Worm (Caenorhabditis elegans) whole organism, L4 larva: ENCODE results near the gene Y43C5B.3.
"Not testable (repeated sequence)": the region's sequence is repeated elsewhere in the genome, so short reads cannot be mapped to it uniquely, and the experiment has no call there.

Experiments
- D1046.2 ChIP-seq: fragments of 200-800 bp; sonication (Bioruptor generic); IDR thresholded peaks from 2 replicates; pipeline ENCODE4 v1.3.6; 2022; ENCODE audit warnings: missing genetic modification characterization, missing compliant biosample characterization
- F26F4.8 ChIP-seq: fragments of 200-800 bp; sonication (Bioruptor generic); conservative IDR thresholded peaks from 2 replicates; pipeline ENCODE4 v1.3.6; 2022; ENCODE audit warnings: missing genetic modification characterization, missing compliant biosample characterization
- Y48G9A.11 ChIP-seq: fragments of 200-800 bp; sonication (Bioruptor generic); IDR thresholded peaks from 2 replicates; pipeline ENCODE4 v1.3.6; 2022; ENCODE audit warnings: missing genetic modification reagents, missing genetic modification characterization, missing compliant biosample characterization
- arid-1 ChIP-seq: fragments of 200-800 bp; sonication (Bioruptor generic); conservative IDR thresholded peaks from 2 replicates; pipeline ENCODE4 v1.3.6; 2022; ENCODE audit warnings: missing genetic modification reagents, missing genetic modification characterization, missing compliant biosample characterization
- ces-1 ChIP-seq: fragments of 150-350 bp; sonication (generic microtip); optimal IDR thresholded peaks from 4 replicates; lab custom pipeline; 2014; ENCODE audit warnings: missing biosample characterization, missing genetic modification reagents, missing genetic modification characterization
- cey-2 ChIP-seq: sonication (generic microtip); optimal IDR thresholded peaks from 3 replicates; lab custom pipeline; 2017; ENCODE audit warnings: missing genetic modification characterization, mild to moderate bottlenecking, missing compliant biosample characterization, antibody characterized with exemption, borderline replicate concordance; ENCODE audit not compliant: insufficient read depth
- ctbp-1 ChIP-seq: fragments of 200-800 bp; sonication (Bioruptor generic); IDR thresholded peaks from 2 replicates; pipeline ENCODE4 v1.3.6; 2022; ENCODE audit warnings: missing genetic modification reagents, missing genetic modification characterization, missing compliant biosample characterization
- daf-16 ChIP-seq, 3 experiments: sonication (generic microtip); optimal IDR thresholded peaks; 2 replicates each; lab custom pipeline; 2016 to 2017; ENCODE audit warnings: missing genetic modification characterization in 3 of 3, missing genetic modification reagents in 3 of 3, mild to moderate bottlenecking in 2 of 3, missing compliant biosample characterization in 2 of 3, missing biosample characterization in 1 of 3, moderate library complexity in 1 of 3
- dmd-8 ChIP-seq: fragments of 200-800 bp; sonication (Bioruptor generic); IDR thresholded peaks from 2 replicates; pipeline ENCODE4 v1.3.6; 2022; ENCODE audit warnings: missing genetic modification characterization, missing compliant biosample characterization
- dmd-9 ChIP-seq: fragments of 200-800 bp; sonication (Bioruptor generic); IDR thresholded peaks from 2 replicates; pipeline ENCODE4 v1.3.6; 2022; ENCODE audit warnings: missing genetic modification reagents, missing genetic modification characterization, missing compliant biosample characterization
- dpl-1 ChIP-seq: fragments of 150-350 bp; optimal IDR thresholded peaks from 2 replicates; lab custom pipeline; 2014; ENCODE audit warnings: missing biosample characterization, missing genetic modification reagents, missing genetic modification characterization
- egl-43 ChIP-seq: fragments of 200-800 bp; sonication (Bioruptor generic); IDR thresholded peaks from 2 replicates; pipeline ENCODE4 v1.3.6; 2022; ENCODE audit warnings: missing genetic modification reagents, missing genetic modification characterization, missing compliant biosample characterization
- fkh-10 ChIP-seq: fragments of 150-350 bp; optimal IDR thresholded peaks from 2 replicates; lab custom pipeline; 2014; ENCODE audit warnings: missing biosample characterization, missing genetic modification reagents, missing genetic modification characterization
- hmg-1.1 ChIP-seq: fragments of 200-800 bp; sonication (Bioruptor generic); IDR thresholded peaks from 2 replicates; pipeline ENCODE4 v1.3.6; 2022; ENCODE audit warnings: missing genetic modification reagents, missing genetic modification characterization, missing compliant biosample characterization
- lim-7 ChIP-seq: fragments of 200-800 bp; sonication (Bioruptor generic); IDR thresholded peaks from 2 replicates; pipeline ENCODE4 v1.3.6; 2022; ENCODE audit warnings: missing genetic modification characterization, missing compliant biosample characterization
- lin-29 ChIP-seq: fragments of 200-800 bp; sonication (Bioruptor generic); IDR thresholded peaks from 2 replicates; pipeline ENCODE4 v1.3.6; 2022; ENCODE audit warnings: missing genetic modification reagents, missing genetic modification characterization, missing compliant biosample characterization
- lin-38 ChIP-seq: fragments of 200-800 bp; sonication (Bioruptor generic); IDR thresholded peaks from 2 replicates; pipeline ENCODE4 v1.3.6; 2022; ENCODE audit warnings: missing genetic modification reagents, missing genetic modification characterization, missing compliant biosample characterization
- mdl-1 ChIP-seq, 2 experiments: fragments of 150-350 bp in 1 of 2; sonication (generic microtip) in 1 of 2; optimal IDR thresholded peaks; 2 replicates each; lab custom pipeline; 2014 to 2017; ENCODE audit warnings: missing biosample characterization in 2 of 2, missing genetic modification characterization in 2 of 2
- mdt-29 ChIP-seq: fragments of 200-800 bp; sonication (Bioruptor generic); IDR thresholded peaks from 2 replicates; pipeline ENCODE4 v1.3.6; 2022; ENCODE audit warnings: missing genetic modification reagents, missing genetic modification characterization, missing compliant biosample characterization
- nhr-10 ChIP-seq: fragments of 150-350 bp; optimal IDR thresholded peaks from 2 replicates; lab custom pipeline; 2014; ENCODE audit warnings: missing biosample characterization, missing genetic modification characterization
- nhr-237 ChIP-seq: sonication (generic microtip); optimal IDR thresholded peaks from 2 replicates; lab custom pipeline; 2017; ENCODE audit warnings: missing biosample characterization, missing genetic modification characterization
- nhr-77 ChIP-seq: fragments of 150-350 bp; optimal IDR thresholded peaks from 2 replicates; lab custom pipeline; 2014; ENCODE audit warnings: missing biosample characterization, missing genetic modification characterization
- pha-4 ChIP-seq, 2 experiments: fragments of 150-350 bp in 1 of 2; fragments of 200-800 bp in 1 of 2; sonication (Bioruptor generic) in 1 of 2; IDR thresholded peaks in 1 of 2; optimal IDR thresholded peaks in 1 of 2; 2 replicates each; pipeline versions ENCODE4 v1.3.6 to Lab custom; 2014 to 2022; ENCODE audit warnings: missing genetic modification characterization in 2 of 2, missing genetic modification reagents in 2 of 2, missing biosample characterization in 1 of 2, missing compliant biosample characterization in 1 of 2
- php-3 ChIP-seq: fragments of 200-800 bp; sonication (Bioruptor generic); IDR thresholded peaks from 2 replicates; pipeline ENCODE4 v1.3.6; 2022; ENCODE audit warnings: missing genetic modification reagents, missing genetic modification characterization, missing compliant biosample characterization
- pqm-1 ChIP-seq: sonication (generic microtip); optimal IDR thresholded peaks from 2 replicates; lab custom pipeline; 2017; ENCODE audit warnings: missing biosample characterization, missing genetic modification characterization
- set-16 ChIP-seq: fragments of 200-800 bp; sonication (Bioruptor generic); IDR thresholded peaks from 2 replicates; pipeline ENCODE4 v1.3.6; 2022; ENCODE audit warnings: missing genetic modification reagents, missing genetic modification characterization, missing compliant biosample characterization
- snpc-1.2 ChIP-seq: fragments of 200-800 bp; sonication (Bioruptor generic); IDR thresholded peaks from 2 replicates; pipeline ENCODE4 v1.3.6; 2022; ENCODE audit warnings: missing genetic modification reagents, missing genetic modification characterization, missing compliant biosample characterization
- snpc-4 ChIP-seq: fragments of 150-350 bp; optimal IDR thresholded peaks from 2 replicates; lab custom pipeline; 2014; ENCODE audit warnings: missing biosample characterization, missing genetic modification characterization
- unc-62 ChIP-seq, 3 experiments: fragments of 150-350 bp in 1 of 3; sonication (generic microtip); optimal IDR thresholded peaks in 2 of 3; peaks in 1 of 3; 1 replicate in 1 of 3; 2 replicates in 2 of 3; lab custom pipeline; 2014 to 2017; ENCODE audit warnings: missing biosample characterization in 3 of 3, missing genetic modification characterization in 3 of 3, missing genetic modification reagents in 3 of 3, missing genotype in 1 of 3
- vab-7 ChIP-seq: fragments of 200-800 bp; sonication (Bioruptor generic); IDR thresholded peaks from 2 replicates; pipeline ENCODE4 v1.3.6; 2022; ENCODE audit warnings: missing genetic modification reagents, missing genetic modification characterization, missing compliant biosample characterization
- zfp-2 ChIP-seq: sonication (generic microtip); optimal IDR thresholded peaks from 2 replicates; lab custom pipeline; 2016; ENCODE audit warnings: mild to moderate bottlenecking, missing genetic modification characterization, missing compliant biosample characterization
- zip-2 ChIP-seq: fragments of 150-350 bp; optimal IDR thresholded peaks from 2 replicates; lab custom pipeline; 2014; ENCODE audit warnings: missing biosample characterization, missing genetic modification characterization
- ztf-11 ChIP-seq: fragments of 150-350 bp; optimal IDR thresholded peaks from 2 replicates; lab custom pipeline; 2014; ENCODE audit warnings: missing biosample characterization, missing genetic modification characterization

Gene Y43C5B.3

ce11 chrIV:10313565-10313964 is 36.8 kb upstream of the Y43C5B.3 start, which contains the start of gene acs-18:
acs-18 (minus strand) TSS chrIV:10313665.
- TF ChIP-seq ces-1 (GFP tag; lab: Kevin White, UChicago) (no peak), zip-2 (tag; lab: Kevin White, UChicago) (no peak), snpc-4 (tag; lab: Kevin White, UChicago) (no peak), daf-16 (GFP tag; optimal IDR thresholded peaks at IDR 0.05; lab: Kevin White, UChicago) (no peak), daf-16 (tag; optimal IDR thresholded peaks at IDR 0.05; lab: Kevin White, UChicago) (no peak), nhr-10 (tag; lab: Kevin White, UChicago) (no peak), pqm-1 (tag; lab: Kevin White, UChicago) (no peak), dmd-9 (GFP tag; lab: Robert Waterston, UW) (no peak), D1046.2 (GFP tag; lab: Robert Waterston, UW) (no peak), nhr-237 (tag; lab: Kevin White, UChicago) (no peak), snpc-1.2 (GFP tag; lab: Robert Waterston, UW) (no peak), fkh-10 (GFP tag; lab: Kevin White, UChicago) (no peak), dpl-1 (no peak), egl-43 (GFP tag; lab: Robert Waterston, UW) (no peak), cey-2 (tag; lab: Kevin White, UChicago) (no peak)
- TF ChIP-seq, all 104 proteins: peak for 0

DNA sequence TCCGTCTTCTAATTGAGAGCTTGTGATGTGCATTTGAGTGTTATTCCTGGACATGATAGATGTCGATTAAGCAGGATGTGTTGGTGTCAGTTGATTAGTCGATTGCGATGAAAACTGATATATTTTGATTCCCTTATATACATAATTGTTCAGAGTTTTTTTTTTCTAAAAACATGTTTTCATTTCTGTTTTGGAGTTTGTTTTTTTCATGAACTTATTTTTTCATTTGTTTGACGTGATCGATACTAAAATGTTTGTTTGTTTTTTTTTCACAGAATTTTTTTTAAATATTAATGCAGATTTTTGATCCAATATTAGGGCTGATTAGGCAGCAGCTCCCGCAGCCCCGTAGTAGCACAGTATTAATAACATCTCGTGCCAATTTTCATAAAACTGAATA is 32.2 kb upstream of the Y43C5B.3 start, which contains the start of gene R09E10.2:
R09E10.2 (minus strand) TSS at position 101 of the 400 bp plus-strand sequence.
- TF ChIP-seq nhr-77 (tag; lab: Kevin White, UChicago) (no peak), unc-62 (GFP tag; optimal IDR thresholded peaks at IDR 0.05 in 1 of 2; lab: Kevin White, UChicago) (peak in 1 of 2 experiments; percentile 38), unc-62 (tag; optimal IDR thresholded peaks at IDR 0.05; lab: Kevin White, UChicago) (no peak)
- TF ChIP-seq, all 104 proteins: peak for 1

DNA sequence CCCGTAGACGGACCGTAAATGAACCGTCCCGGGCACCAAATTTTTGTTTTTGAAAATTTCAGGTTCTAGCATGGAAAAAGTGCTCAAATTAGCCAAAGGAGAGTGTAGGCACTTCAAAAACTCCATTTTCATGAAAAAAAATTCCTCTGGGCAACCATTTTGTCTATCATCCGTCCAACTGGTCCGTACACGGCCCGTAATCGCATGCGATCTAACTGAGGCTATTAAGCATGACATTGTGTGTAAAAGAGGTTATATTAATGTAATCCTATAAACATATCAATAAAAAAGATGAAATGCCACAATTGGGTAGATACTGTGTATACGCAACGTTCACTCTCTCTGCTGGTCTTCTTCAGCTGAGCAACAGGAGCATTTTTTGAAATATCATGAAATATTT is 27.7 kb upstream of the Y43C5B.3 start, which contains the start of gene R09E10.1:
R09E10.1 (minus strand) TSS at position 101 of the 400 bp plus-strand sequence.
- TF ChIP-seq zfp-2 (tag; lab: Kevin White, UChicago); mdl-1 (tag; optimal IDR thresholded peaks at IDR 0.05; lab: Kevin White, UChicago); ztf-11 (tag; lab: Kevin White, UChicago): not testable (repeated sequence)

DNA sequence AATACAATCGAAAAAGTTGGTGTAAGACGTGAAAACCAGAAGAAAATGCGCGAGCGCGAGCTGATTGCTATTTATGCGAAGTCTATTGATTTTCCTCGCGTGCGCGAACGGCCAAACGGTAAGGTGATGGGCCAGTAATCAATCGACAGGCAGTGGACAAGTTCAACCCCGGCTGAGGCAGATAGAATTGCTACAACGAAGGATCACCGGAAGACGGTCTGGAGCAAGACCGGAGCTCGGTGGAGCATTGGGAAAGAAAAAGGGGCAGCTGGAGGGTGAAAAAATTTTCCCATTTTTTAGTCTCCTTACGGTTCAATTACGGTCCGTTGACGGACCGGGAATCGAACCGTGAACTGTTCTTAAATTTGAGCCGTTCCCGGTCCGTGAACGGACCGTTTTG is 27.0 kb upstream of the Y43C5B.3 start:
- TF ChIP-seq vab-7 = peak; percentile 61
- peak; percentile 50; the same call in 1 of the 2 replicates for TF ChIP-seq ctbp-1 (GFP tag; lab: Robert Waterston, UW)
- peak; percentile 56 for TF ChIP-seq set-16 (GFP tag; lab: Robert Waterston, UW)
- TF ChIP-seq hmg-1.1 (GFP tag; lab: Robert Waterston, UW) = 0 out of 2 replicates have a peak, but pooled peaks have one; percentile 17
- peak; percentile 68; the same call in 1 of the 2 replicates for TF ChIP-seq dmd-8
- 0 out of 2 replicates have a peak, but pooled peaks have one; percentile 12 for TF ChIP-seq lin-29 (GFP tag; lab: Robert Waterston, UW)
- TF ChIP-seq snpc-1.2 (GFP tag; lab: Robert Waterston, UW) = peak; percentile 88
- TF ChIP-seq Y48G9A.11 = peak; percentile 50; the same call in 1 of the 2 replicates
- TF ChIP-seq arid-1 (GFP tag; lab: Robert Waterston, UW) = 0 out of 2 replicates have a peak, but pooled peaks have one; percentile 50
- peak; percentile 48; the same call in 1 of the 2 replicates for TF ChIP-seq php-3
- peak; percentile 35; the same call in 1 of the 2 replicates for TF ChIP-seq lin-38 (GFP tag; lab: Robert Waterston, UW)
- peak; percentile 54; the same call in 1 of the 2 replicates for TF ChIP-seq F26F4.8
- TF ChIP-seq egl-43 (GFP tag; lab: Robert Waterston, UW) = peak; percentile 83
- peak; percentile 54; the same call in 1 of the 2 replicates for TF ChIP-seq mdt-29 (GFP tag; lab: Robert Waterston, UW)
- peak; percentile 54 for TF ChIP-seq pha-4 (GFP tag; IDR thresholded peaks at IDR 0.05; lab: Robert Waterston, UW)
- TF ChIP-seq pha-4 (tag; optimal IDR thresholded peaks at IDR 0.05; lab: Kevin White, UChicago) = not testable (repeated sequence)
- peak; percentile 61; the same call in 1 of the 2 replicates for TF ChIP-seq lim-7 (GFP tag; lab: Robert Waterston, UW)
- TF ChIP-seq D1046.2 (GFP tag; lab: Robert Waterston, UW) = 0 out of 2 replicates have a peak, but pooled peaks have one; percentile 62
- TF ChIP-seq, all 104 proteins: peak for 17; not testable (repeated sequence) for 87
